Fruit fly (Drosophila melanogaster): ENCODE data around the gene CG15543.

- no peak for TF ChIP-seq psq (optimal IDR thresholded peaks at IDR 0.05)
- TF ChIP-seq Myc (optimal IDR thresholded peaks at IDR 0.05): no peak
- no peak for TF ChIP-seq h (optimal IDR thresholded peaks at IDR 0.05)
Observed at dm6 chr3R:30756191-30756590, 13.5 kb downstream of the CG15543 start.
